Worm (Caenorhabditis elegans) whole organism, L4 larva: ENCODE data around the gene sap-49.
A peak's percentile ranks its signal among the peaks of the same experiment; 100 is the strongest.

Experiments
- F10B5.3 ChIP-seq: sonication (generic microtip); optimal IDR thresholded peaks from 2 replicates; lab custom pipeline; 2016; ENCODE audit warnings: mild to moderate bottlenecking, missing genetic modification characterization, missing compliant biosample characterization
- Y48G9A.11 ChIP-seq: fragments of 200-800 bp; sonication (Bioruptor generic); IDR thresholded peaks from 2 replicates; pipeline ENCODE4 v1.3.6; 2022; ENCODE audit warnings: missing genetic modification reagents, missing genetic modification characterization, missing compliant biosample characterization
- aha-1 ChIP-seq: fragments of 150-350 bp; peaks from one replicate; lab custom pipeline; 2014; ENCODE audit warnings: missing biosample characterization, missing genetic modification characterization
- ama-1 ChIP-seq: fragments of 150-350 bp; optimal IDR thresholded peaks from 2 replicates; lab custom pipeline; 2014; ENCODE audit warnings: inconsistent platforms, mixed read lengths
- arid-1 ChIP-seq: fragments of 200-800 bp; sonication (Bioruptor generic); conservative IDR thresholded peaks from 2 replicates; pipeline ENCODE4 v1.3.6; 2022; ENCODE audit warnings: missing genetic modification reagents, missing genetic modification characterization, missing compliant biosample characterization
- ceh-62 ChIP-seq: sonication (generic microtip); optimal IDR thresholded peaks from 2 replicates; lab custom pipeline; 2017; ENCODE audit warnings: missing biosample characterization, missing genetic modification characterization
- ces-1 ChIP-seq: fragments of 150-350 bp; sonication (generic microtip); optimal IDR thresholded peaks from 4 replicates; lab custom pipeline; 2014; ENCODE audit warnings: missing biosample characterization, missing genetic modification reagents, missing genetic modification characterization
- cey-2 ChIP-seq: sonication (generic microtip); optimal IDR thresholded peaks from 3 replicates; lab custom pipeline; 2017; ENCODE audit warnings: missing genetic modification characterization, mild to moderate bottlenecking, missing compliant biosample characterization, antibody characterized with exemption, borderline replicate concordance; ENCODE audit not compliant: insufficient read depth
- daf-19 ChIP-seq: fragments of 200-800 bp; sonication (Bioruptor generic); conservative IDR thresholded peaks from 2 replicates; pipeline ENCODE4 v1.3.6; 2022; ENCODE audit warnings: missing genetic modification characterization, missing compliant biosample characterization
- daf-8 ChIP-seq: fragments of 200-800 bp; sonication (Bioruptor generic); IDR thresholded peaks from 2 replicates; pipeline ENCODE4 v1.3.6; 2022; ENCODE audit warnings: missing genetic modification characterization, missing compliant biosample characterization
- dmd-6 ChIP-seq: fragments of 200-800 bp; sonication (Bioruptor generic); IDR thresholded peaks from 2 replicates; pipeline ENCODE4 v1.3.6; 2022; ENCODE audit warnings: missing genetic modification reagents, missing genetic modification characterization, missing compliant biosample characterization
- dmd-8 ChIP-seq: fragments of 200-800 bp; sonication (Bioruptor generic); IDR thresholded peaks from 2 replicates; pipeline ENCODE4 v1.3.6; 2022; ENCODE audit warnings: missing genetic modification characterization, missing compliant biosample characterization
- hlh-11 ChIP-seq: fragments of 200-800 bp; sonication (Bioruptor generic); optimal IDR thresholded peaks from 2 replicates; lab custom pipeline; 2018; ENCODE audit warnings: mild to moderate bottlenecking, missing genetic modification characterization, missing compliant biosample characterization
- hlh-30 ChIP-seq: sonication (generic microtip); optimal IDR thresholded peaks from 2 replicates; lab custom pipeline; 2017; ENCODE audit warnings: antibody characterized with exemption, mild to moderate bottlenecking, missing genetic modification characterization, missing compliant biosample characterization; ENCODE audit not compliant: insufficient read depth
- lin-15B ChIP-seq: fragments of 150-350 bp; sonication (generic microtip); optimal IDR thresholded peaks from 3 replicates; lab custom pipeline; 2014; ENCODE audit warnings: missing biosample characterization, missing genetic modification characterization
- lin-29 ChIP-seq: fragments of 200-800 bp; sonication (Bioruptor generic); IDR thresholded peaks from 2 replicates; pipeline ENCODE4 v1.3.6; 2022; ENCODE audit warnings: missing genetic modification reagents, missing genetic modification characterization, missing compliant biosample characterization
- lin-38 ChIP-seq: fragments of 200-800 bp; sonication (Bioruptor generic); IDR thresholded peaks from 2 replicates; pipeline ENCODE4 v1.3.6; 2022; ENCODE audit warnings: missing genetic modification reagents, missing genetic modification characterization, missing compliant biosample characterization
- lsy-2 ChIP-seq, 2 experiments: fragments of 150-350 bp in 1 of 2; sonication (generic microtip) in 1 of 2; optimal IDR thresholded peaks; 2 replicates each; lab custom pipeline; 2014 to 2017; ENCODE audit warnings: missing biosample characterization in 2 of 2, missing genetic modification characterization in 2 of 2
- madf-5 ChIP-seq, 2 experiments: fragments of 200-800 bp; sonication (Bioruptor generic); IDR thresholded peaks; 2 replicates each; pipeline ENCODE4 v1.3.6; 2022; ENCODE audit warnings: missing compliant biosample characterization in 2 of 2, missing genetic modification characterization in 2 of 2
- madf-9 ChIP-seq: fragments of 200-800 bp; sonication (Bioruptor generic); conservative IDR thresholded peaks from 2 replicates; pipeline ENCODE4 v1.3.6; 2022; ENCODE audit warnings: missing genetic modification reagents, missing genetic modification characterization, missing compliant biosample characterization
- mdl-1 ChIP-seq, 2 experiments: fragments of 150-350 bp in 1 of 2; sonication (generic microtip) in 1 of 2; optimal IDR thresholded peaks; 2 replicates each; lab custom pipeline; 2014 to 2017; ENCODE audit warnings: missing biosample characterization in 2 of 2, missing genetic modification characterization in 2 of 2
- mep-1 ChIP-seq: fragments of 150-350 bp; sonication (generic microtip); optimal IDR thresholded peaks from 3 replicates; lab custom pipeline; 2014; ENCODE audit warnings: missing biosample characterization, missing genetic modification characterization
- mes-2 ChIP-seq: sonication (generic microtip); optimal IDR thresholded peaks from 2 replicates; lab custom pipeline; 2016; ENCODE audit warnings: missing genotype, mild to moderate bottlenecking, missing genetic modification characterization, missing compliant biosample characterization; ENCODE audit not compliant: poor library complexity, severe bottlenecking
- nhr-11 ChIP-seq: fragments of 150-350 bp; optimal IDR thresholded peaks from 2 replicates; lab custom pipeline; 2014; ENCODE audit warnings: missing biosample characterization, missing genetic modification characterization
- nhr-25 ChIP-seq: sonication (generic microtip); optimal IDR thresholded peaks from 2 replicates; lab custom pipeline; 2017; ENCODE audit warnings: missing genetic modification characterization, mild to moderate bottlenecking, missing compliant biosample characterization, antibody characterized with exemption, moderate library complexity, borderline replicate concordance; ENCODE audit not compliant: insufficient read depth
- nhr-28 ChIP-seq: fragments of 150-350 bp; optimal IDR thresholded peaks from 2 replicates; lab custom pipeline; 2014; ENCODE audit warnings: missing biosample characterization, missing genetic modification characterization
- nhr-41 ChIP-seq: fragments of 200-800 bp; sonication (Bioruptor generic); IDR thresholded peaks from 2 replicates; pipeline ENCODE4 v1.3.6; 2022; ENCODE audit warnings: missing genetic modification reagents, missing genetic modification characterization, missing compliant biosample characterization
- nhr-42 ChIP-seq: fragments of 200-800 bp; sonication (Bioruptor generic); IDR thresholded peaks from 2 replicates; pipeline ENCODE4 v1.3.6; 2022; ENCODE audit warnings: missing genetic modification characterization, missing compliant biosample characterization
- nhr-48 ChIP-seq: sonication (generic microtip); optimal IDR thresholded peaks from 2 replicates; lab custom pipeline; 2016; ENCODE audit warnings: mild to moderate bottlenecking, missing genetic modification characterization, missing compliant biosample characterization
- nhr-6 ChIP-seq: fragments of 150-350 bp; optimal IDR thresholded peaks from 2 replicates; lab custom pipeline; 2014; ENCODE audit warnings: missing biosample characterization, missing genetic modification characterization
- pha-4 ChIP-seq, 2 experiments: fragments of 150-350 bp in 1 of 2; fragments of 200-800 bp in 1 of 2; sonication (Bioruptor generic) in 1 of 2; IDR thresholded peaks in 1 of 2; optimal IDR thresholded peaks in 1 of 2; 2 replicates each; pipeline versions ENCODE4 v1.3.6 to Lab custom; 2014 to 2022; ENCODE audit warnings: missing genetic modification characterization in 2 of 2, missing genetic modification reagents in 2 of 2, missing biosample characterization in 1 of 2, missing compliant biosample characterization in 1 of 2
- php-3 ChIP-seq: fragments of 200-800 bp; sonication (Bioruptor generic); IDR thresholded peaks from 2 replicates; pipeline ENCODE4 v1.3.6; 2022; ENCODE audit warnings: missing genetic modification reagents, missing genetic modification characterization, missing compliant biosample characterization
- pqm-1 ChIP-seq: sonication (generic microtip); optimal IDR thresholded peaks from 2 replicates; lab custom pipeline; 2017; ENCODE audit warnings: missing biosample characterization, missing genetic modification characterization
- sdz-12 ChIP-seq: fragments of 200-800 bp; sonication (Bioruptor generic); optimal IDR thresholded peaks from 2 replicates; lab custom pipeline; 2018; ENCODE audit warnings: mild to moderate bottlenecking, missing genetic modification characterization, missing compliant biosample characterization
- set-16 ChIP-seq: fragments of 200-800 bp; sonication (Bioruptor generic); IDR thresholded peaks from 2 replicates; pipeline ENCODE4 v1.3.6; 2022; ENCODE audit warnings: missing genetic modification reagents, missing genetic modification characterization, missing compliant biosample characterization
- snpc-1.2 ChIP-seq: fragments of 200-800 bp; sonication (Bioruptor generic); IDR thresholded peaks from 2 replicates; pipeline ENCODE4 v1.3.6; 2022; ENCODE audit warnings: missing genetic modification reagents, missing genetic modification characterization, missing compliant biosample characterization
- spr-1 ChIP-seq: sonication (generic microtip); optimal IDR thresholded peaks from 2 replicates; lab custom pipeline; 2016; ENCODE audit warnings: mild to moderate bottlenecking, missing genetic modification characterization, missing compliant biosample characterization
- tra-1 ChIP-seq: fragments of 200-800 bp; sonication (Bioruptor generic); IDR thresholded peaks from 2 replicates; pipeline ENCODE4 v1.3.6; 2022; ENCODE audit warnings: missing genetic modification reagents, missing genetic modification characterization, missing compliant biosample characterization
- vab-7 ChIP-seq: fragments of 200-800 bp; sonication (Bioruptor generic); IDR thresholded peaks from 2 replicates; pipeline ENCODE4 v1.3.6; 2022; ENCODE audit warnings: missing genetic modification reagents, missing genetic modification characterization, missing compliant biosample characterization
- zfp-3 ChIP-seq: fragments of 200-800 bp; sonication (Bioruptor generic); conservative IDR thresholded peaks from 2 replicates; pipeline ENCODE4 v1.3.6; 2022; ENCODE audit warnings: missing genetic modification reagents, missing genetic modification characterization, missing compliant biosample characterization
- zip-2 ChIP-seq: fragments of 150-350 bp; optimal IDR thresholded peaks from 2 replicates; lab custom pipeline; 2014; ENCODE audit warnings: missing biosample characterization, missing genetic modification characterization
- ztf-11 ChIP-seq: fragments of 150-350 bp; optimal IDR thresholded peaks from 2 replicates; lab custom pipeline; 2014; ENCODE audit warnings: missing biosample characterization, missing genetic modification characterization
- ztf-7 ChIP-seq: fragments of 150-350 bp; optimal IDR thresholded peaks from 2 replicates; lab custom pipeline; 2014; ENCODE audit warnings: missing biosample characterization, missing genetic modification characterization

sap-49 gene

ce11 chrII:8039416-8039815 is 3.8 kb upstream of the sap-49 start, which contains the start of the genes ubh-4 and algn-6 (continued):
- TF ChIP-seq snpc-1.2 (GFP tag; lab: Robert Waterston, UW) (no peak), dmd-8 (no peak), ztf-7 (tag; lab: Kevin White, UChicago) (no peak)
- TF ChIP-seq, all 104 proteins: peak for 24

ce11 chrII:8037863-8038262 is 2.3 kb upstream of the sap-49 start, which contains the start of gene C08B11.9:
TSS of gene C08B11.9 (minus strand) at chrII:8038169.
- TF ChIP-seq F10B5.3 (no peak), lin-38 (GFP tag; lab: Robert Waterston, UW) (peak; percentile 54), arid-1 (peak; percentile 55; the same call in 1 of the 2 replicates)

ce11 chrII:8037246-8037645 is 1.7 kb upstream of the sap-49 start, which contains the start of gene arp-6:
TSS of gene arp-6 (minus strand) at chrII:8037346.
- TF ChIP-seq madf-9 (GFP tag; lab: Robert Waterston, UW) (no peak), daf-8 (GFP tag; lab: Robert Waterston, UW) (no peak), ces-1 (GFP tag; lab: Kevin White, UChicago) (no peak), nhr-25 (tag; lab: Kevin White, UChicago) (no peak), vab-7 (no peak), nhr-11 (tag; lab: Kevin White, UChicago) (no peak), daf-19 (GFP tag; lab: Robert Waterston, UW) (no peak), lsy-2 (tag; optimal IDR thresholded peaks at IDR 0.05; lab: Kevin White, UChicago) (no peak), sdz-12 (GFP tag; lab: Kevin White, UChicago) (no peak), Y48G9A.11 (GFP tag; lab: Robert Waterston, UW) (no peak), mes-2 (no peak), spr-1 (tag; lab: Kevin White, UChicago) (no peak), cey-2 (tag; lab: Kevin White, UChicago) (no peak), zfp-3 (no peak), tra-1 (GFP tag; lab: Robert Waterston, UW) (no peak)

- TF ChIP-seq pha-4 (GFP tag; IDR thresholded peaks at IDR 0.05; lab: Robert Waterston, UW) (no peak), pha-4 (tag; optimal IDR thresholded peaks at IDR 0.05; lab: Kevin White, UChicago) (no peak), nhr-6 (tag; lab: Kevin White, UChicago) (no peak), lin-29 (GFP tag; lab: Robert Waterston, UW) (0 out of 2 replicates have a peak, but pooled peaks have one; percentile 20), set-16 (GFP tag; lab: Robert Waterston, UW) (peak; percentile 79)
Observed at ce11 chrII:8034617-8035016, 950 bp downstream of the sap-49 start.

ce11 chrII:8034008-8034407 is 1.6 kb downstream of the sap-49 start:
- no peak for TF ChIP-seq nhr-41 (GFP tag; lab: Robert Waterston, UW)
- TF ChIP-seq mes-2: peak; percentile 10
- TF ChIP-seq nhr-28 (tag; lab: Kevin White, UChicago): peak; percentile 21
- TF ChIP-seq madf-5 (GFP tag; IDR thresholded peaks at IDR 0.05; lab: Robert Waterston, UW): no peak
- TF ChIP-seq dmd-6 (GFP tag; lab: Robert Waterston, UW): peak; percentile 85
- TF ChIP-seq lin-15B (tag; lab: Kevin White, UChicago): no peak
- peak; percentile 66; the same call in 1 of the 2 replicates for TF ChIP-seq tra-1 (GFP tag; lab: Robert Waterston, UW)
- peak in 1 of 2 experiments; percentile 5 for TF ChIP-seq mdl-1 (tag; optimal IDR thresholded peaks at IDR 0.05; lab: Kevin White, UChicago)
- peak; percentile 10 for TF ChIP-seq ama-1 (lab: Kevin White, UChicago)
- peak; percentile 59 for TF ChIP-seq aha-1 (tag; lab: Kevin White, UChicago)
- TF ChIP-seq php-3 (GFP tag; lab: Robert Waterston, UW): peak; percentile 55
- peak; percentile 17 for TF ChIP-seq pqm-1 (tag; lab: Kevin White, UChicago)
- no peak for TF ChIP-seq ceh-62 (tag; lab: Kevin White, UChicago)
- TF ChIP-seq nhr-42 (GFP tag; lab: Robert Waterston, UW): no peak
- no peak for TF ChIP-seq mep-1 (tag; lab: Kevin White, UChicago)
- no peak for TF ChIP-seq ztf-11
- peak; percentile 20 for TF ChIP-seq hlh-30
- peak; percentile 19 for TF ChIP-seq nhr-48 (tag; lab: Kevin White, UChicago)
- TF ChIP-seq hlh-11: peak; percentile 39
- TF ChIP-seq zip-2 (tag; lab: Kevin White, UChicago): no peak
